Fruit fly (Drosophila melanogaster): Measurements from ENCODE around the gene Chsy.
A peak's percentile ranks its signal among the peaks of the same experiment; 100 is the strongest.

Gene Chsy

DNA sequence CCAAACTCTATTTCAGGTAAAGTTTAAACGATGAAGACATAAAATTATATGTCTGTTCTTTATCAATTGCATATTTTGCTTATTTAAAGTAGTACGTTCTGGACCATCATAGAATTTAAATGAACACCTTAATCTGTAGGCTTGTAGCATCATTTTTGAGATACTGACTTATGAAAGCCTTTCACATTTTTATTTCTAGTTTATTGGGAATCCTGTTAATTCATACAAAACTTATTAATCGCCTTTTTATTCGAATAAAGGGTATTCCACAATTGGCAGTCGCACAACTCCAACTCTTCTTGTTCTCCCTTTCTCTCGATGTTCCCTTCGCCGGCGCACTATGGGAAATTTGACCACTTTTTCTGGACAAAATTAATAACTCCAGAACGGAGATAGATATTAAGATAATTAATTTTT, 40.9 kb downstream of the Chsy start (continued):
- no peak for TF ChIP-seq stc (GFP tag; IDR thresholded peaks at IDR 0.05)
- no peak for TF ChIP-seq psq (GFP tag; optimal IDR thresholded peaks at IDR 0.05)
- peak; percentile 56 for TF ChIP-seq CG4707 (GFP tag; optimal IDR thresholded peaks at IDR 0.05)
- no peak for TF ChIP-seq Ets97D (GFP tag; optimal IDR thresholded peaks at IDR 0.05)
- TF ChIP-seq dmrt99B (tag; optimal IDR thresholded peaks at IDR 0.05) = no peak
- peak; percentile 13 for TF ChIP-seq CG2712 (tag; optimal IDR thresholded peaks at IDR 0.05)
- TF ChIP-seq Doc2 (GFP tag; IDR thresholded peaks at IDR 0.05) = no peak
- TF ChIP-seq tap (tag; optimal IDR thresholded peaks at IDR 0.05) = no peak
- no peak for TF ChIP-seq CG11093 (GFP tag; IDR thresholded peaks at IDR 0.05)
- no peak for TF ChIP-seq CG12299 (tag; optimal IDR thresholded peaks at IDR 0.05)
- no peak for TF ChIP-seq twi (tag; optimal IDR thresholded peaks at IDR 0.05)
- TF ChIP-seq gfzf (GFP tag; optimal IDR thresholded peaks at IDR 0.05) = no peak
- TF ChIP-seq Jarid2 (GFP tag; optimal IDR thresholded peaks at IDR 0.05) = no peak
- TF ChIP-seq CG18262 (tag; optimal IDR thresholded peaks at IDR 0.05) = peak; percentile 33
- no peak for TF ChIP-seq fd64A (GFP tag; optimal IDR thresholded peaks at IDR 0.05)
- TF ChIP-seq H2.0 (GFP tag; IDR thresholded peaks at IDR 0.05) = no peak
- TF ChIP-seq Optix (GFP tag; IDR thresholded peaks at IDR 0.05) = no peak
- no peak for TF ChIP-seq CG9932 (GFP tag; IDR thresholded peaks at IDR 0.05)
- TF ChIP-seq dmrt11E (tag; optimal IDR thresholded peaks at IDR 0.05) = peak; percentile 20
- TF ChIP-seq phol (tag; optimal IDR thresholded peaks at IDR 0.05) = peak; percentile 13
- no peak for TF ChIP-seq CG8478 (optimal IDR thresholded peaks at IDR 0.05)
- no peak for TF ChIP-seq crp (GFP tag; optimal IDR thresholded peaks at IDR 0.05)
- TF ChIP-seq CG2202 (tag; optimal IDR thresholded peaks at IDR 0.05) = no peak
- no peak for TF ChIP-seq CG12155 (GFP tag; optimal IDR thresholded peaks at IDR 0.05)
- no peak for TF ChIP-seq CG13287 (GFP tag; IDR thresholded peaks at IDR 0.05; ENCODE audit: partially characterized antibody)
- TF ChIP-seq Ptx1 (GFP tag; IDR thresholded peaks at IDR 0.05) = no peak
- peak; percentile 50 for TF ChIP-seq D19A (tag; optimal IDR thresholded peaks at IDR 0.05)

DNA sequence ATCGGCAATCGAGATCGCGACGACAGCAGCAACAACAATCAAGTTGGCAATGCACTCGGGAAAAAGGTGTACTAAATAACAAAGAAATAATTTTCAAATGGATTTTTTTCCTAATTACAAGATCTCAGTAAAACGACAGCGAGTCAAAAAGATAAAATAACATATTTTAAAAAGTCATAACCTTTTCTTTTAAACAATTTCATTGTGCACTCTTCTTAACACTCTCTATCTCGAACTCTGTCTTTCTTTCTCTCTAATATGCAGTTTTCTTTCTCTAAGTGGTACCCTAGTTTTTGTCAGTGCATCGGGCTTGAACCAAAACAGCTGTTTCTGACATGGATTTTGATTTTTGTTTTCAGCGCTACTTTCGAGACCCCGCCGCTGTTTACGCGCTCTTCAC, 44.3 kb downstream of the Chsy start:
- TF ChIP-seq Sry-δ (GFP tag; optimal IDR thresholded peaks at IDR 0.05) (peak; percentile 25), esg (GFP tag; conservative IDR thresholded peaks at IDR 0.05) (peak; percentile 78), CG2129 (GFP tag; IDR thresholded peaks at IDR 0.05; ENCODE audit: partially characterized antibody) (no peak), dm (GFP tag; optimal IDR thresholded peaks at IDR 0.05) (peak; percentile 42), Dip3 (GFP tag; optimal IDR thresholded peaks at IDR 0.05) (peak; percentile 54), CG3995 (GFP tag; optimal IDR thresholded peaks at IDR 0.05) (no peak), ssp (GFP tag; IDR thresholded peaks at IDR 0.05) (peak; percentile 54), sens-2 (GFP tag; IDR thresholded peaks at IDR 0.05) (0 out of 2 replicates have a peak, but pooled peaks have one; percentile 28), CG4854 (GFP tag; optimal IDR thresholded peaks at IDR 0.05) (peak; percentile 38), CG10979 (tag; optimal IDR thresholded peaks at IDR 0.05) (peak; percentile 72), CG8290 (GFP tag; optimal IDR thresholded peaks at IDR 0.05) (no peak), CG8290 (tag; optimal IDR thresholded peaks at IDR 0.05) (no peak), Dbx (GFP tag; IDR thresholded peaks at IDR 0.05) (peak; percentile 63), usp (GFP tag; optimal IDR thresholded peaks at IDR 0.05) (no peak), CG5245 (GFP tag; optimal IDR thresholded peaks at IDR 0.05) (peak; percentile 41), CG7987 (GFP tag; optimal IDR thresholded peaks at IDR 0.05) (no peak), Sox100B (GFP tag; optimal IDR thresholded peaks at IDR 0.05) (peak; percentile 81), br (optimal IDR thresholded peaks at IDR 0.05) (no peak), danr (GFP tag; IDR thresholded peaks at IDR 0.05) (peak; percentile 71), CG12236 (GFP tag; optimal IDR thresholded peaks at IDR 0.05) (peak; percentile 36), nmo (GFP tag; optimal IDR thresholded peaks at IDR 0.05) (peak; percentile 87), gcm (GFP tag; optimal IDR thresholded peaks at IDR 0.05) (peak; percentile 50), Oaz (GFP tag; IDR thresholded peaks at IDR 0.05) (peak; percentile 63; the same call in 1 of the 2 replicates), zen (tag; optimal IDR thresholded peaks at IDR 0.05) (peak; percentile 54), NC2α (GFP tag; optimal IDR thresholded peaks at IDR 0.05) (peak; percentile 29), CG17829 (tag; optimal IDR thresholded peaks at IDR 0.05) (peak; percentile 77), CG7271 (tag; optimal IDR thresholded peaks at IDR 0.05) (no peak)

Data from whole organism, embryonic.